Worm (Caenorhabditis elegans): ENCODE measurements around the gene cyp-34A9.

Gene cyp-34A9

ce11 chrV:3976964-3977363 lies 6.6 kb upstream of the cyp-34A9 start, which contains the start of gene str-83:
Gene str-83, plus strand, starts transcription at chrV:3977264.
- TF ChIP-seq nhr-111 (GFP tag; optimal IDR thresholded peaks at IDR 0.05) (no peak), vab-7 (GFP tag; IDR thresholded peaks at IDR 0.05) (no peak), tra-1 (GFP tag; IDR thresholded peaks at IDR 0.05) (no peak), rbr-2 (tag; optimal IDR thresholded peaks at IDR 0.05) (no peak), attf-4 (tag; optimal IDR thresholded peaks at IDR 0.05) (no peak), nhr-48 (tag; optimal IDR thresholded peaks at IDR 0.05) (no peak), aly-2 (tag; optimal IDR thresholded peaks at IDR 0.05) (no peak), lin-29 (GFP tag; IDR thresholded peaks at IDR 0.05) (no peak), F10B5.3 (tag; optimal IDR thresholded peaks at IDR 0.05) (no peak), D1046.2 (GFP tag; IDR thresholded peaks at IDR 0.05) (no peak), T20F7.1 (GFP tag; optimal IDR thresholded peaks at IDR 0.05) (no peak), dmd-9 (GFP tag; IDR thresholded peaks at IDR 0.05) (no peak), lin-38 (GFP tag; IDR thresholded peaks at IDR 0.05) (no peak), spr-1 (tag; optimal IDR thresholded peaks at IDR 0.05) (no peak)

- no peak for TF ChIP-seq dmd-6 (GFP tag; IDR thresholded peaks at IDR 0.05)
- TF ChIP-seq madf-5 (GFP tag; IDR thresholded peaks at IDR 0.05) = no peak
- TF ChIP-seq nhr-76 (tag; optimal IDR thresholded peaks at IDR 0.05) = no peak
- no peak for TF ChIP-seq zfp-2 (tag; optimal IDR thresholded peaks at IDR 0.05)
- TF ChIP-seq F26F4.8 (GFP tag; conservative IDR thresholded peaks at IDR 0.05) = no peak
- TF ChIP-seq hmg-1.1 (GFP tag; IDR thresholded peaks at IDR 0.05) = no peak
- TF ChIP-seq Y105C5A.15 (GFP tag; IDR thresholded peaks at IDR 0.05) = no peak
- no peak for TF ChIP-seq lim-7 (GFP tag; IDR thresholded peaks at IDR 0.05)
- TF ChIP-seq ztf-11 (tag; optimal IDR thresholded peaks at IDR 0.05) = no peak
- TF ChIP-seq ceh-82 (tag; optimal IDR thresholded peaks at IDR 0.05) = no peak
- TF ChIP-seq aha-1 (tag) = no peak
- no peak for TF ChIP-seq daf-12 (tag; optimal IDR thresholded peaks at IDR 0.05)
- TF ChIP-seq zag-1 (tag; optimal IDR thresholded peaks at IDR 0.05) = no peak
- no peak for TF ChIP-seq lin-15B (tag; optimal IDR thresholded peaks at IDR 0.05)
- TF ChIP-seq ceh-28 (tag; optimal IDR thresholded peaks at IDR 0.05) = no peak
- no peak for TF ChIP-seq tra-1 (GFP tag; IDR thresholded peaks at IDR 0.05)
- no peak for TF ChIP-seq pha-4 (GFP tag; IDR thresholded peaks at IDR 0.05)
- no peak for TF ChIP-seq pha-4 (tag; optimal IDR thresholded peaks at IDR 0.05)
Measured at ce11 chrV:3974361-3974760, 4.0 kb upstream of the cyp-34A9 start, which contains the start of gene str-82. Gene str-82, plus strand, starts transcription at chrV:3974661.

ce11 chrV:3972846-3973245 lies 2.5 kb upstream of the cyp-34A9 start, which contains the start of gene cyp-34A10:
Gene cyp-34A10, minus strand, starts transcription at chrV:3972991.
- no peak for TF ChIP-seq cey-2 (tag; optimal IDR thresholded peaks at IDR 0.05; ENCODE audit: borderline replicate concordance, insufficient read depth)
- TF ChIP-seq unc-62 (GFP tag; optimal IDR thresholded peaks at IDR 0.05 in 1 of 2) = peak in 1 of 2 experiments; percentile 43
- TF ChIP-seq unc-62 (tag; optimal IDR thresholded peaks at IDR 0.05) = no peak
- TF ChIP-seq nhr-28 (tag; optimal IDR thresholded peaks at IDR 0.05) = peak; percentile 73
- peak; percentile 73 for TF ChIP-seq nhr-77 (tag; optimal IDR thresholded peaks at IDR 0.05)
- TF ChIP-seq daf-16 (GFP tag; optimal IDR thresholded peaks at IDR 0.05) = no peak
- TF ChIP-seq daf-16 (tag; optimal IDR thresholded peaks at IDR 0.05) = peak; percentile 13
- no peak for TF ChIP-seq ceh-82 (tag; optimal IDR thresholded peaks at IDR 0.05)

- TF ChIP-seq nhr-102 (tag; optimal IDR thresholded peaks at IDR 0.05) (peak; percentile 3), daf-16 (GFP tag; optimal IDR thresholded peaks at IDR 0.05) (no peak), daf-16 (tag; optimal IDR thresholded peaks at IDR 0.05) (peak; percentile 97), nhr-77 (tag; optimal IDR thresholded peaks at IDR 0.05) (peak; percentile 67), dmd-6 (GFP tag; IDR thresholded peaks at IDR 0.05) (peak; percentile 61), nhr-28 (tag; optimal IDR thresholded peaks at IDR 0.05) (peak; percentile 75), dve-1 (tag; optimal IDR thresholded peaks at IDR 0.05; ENCODE audit: insufficient read depth) (peak; percentile 47), hlh-11 (tag; optimal IDR thresholded peaks at IDR 0.05) (peak; percentile 23), hif-1 (tag; optimal IDR thresholded peaks at IDR 0.05) (no peak), zfp-3 (GFP tag; conservative IDR thresholded peaks at IDR 0.05) (no peak)
Measured at ce11 chrV:3969664-3970063, 676 bp downstream of the cyp-34A9 start.

Data from whole organism, L4 larva.